Worm (Caenorhabditis elegans): ENCODE results near the gene srg-37.

DNA sequence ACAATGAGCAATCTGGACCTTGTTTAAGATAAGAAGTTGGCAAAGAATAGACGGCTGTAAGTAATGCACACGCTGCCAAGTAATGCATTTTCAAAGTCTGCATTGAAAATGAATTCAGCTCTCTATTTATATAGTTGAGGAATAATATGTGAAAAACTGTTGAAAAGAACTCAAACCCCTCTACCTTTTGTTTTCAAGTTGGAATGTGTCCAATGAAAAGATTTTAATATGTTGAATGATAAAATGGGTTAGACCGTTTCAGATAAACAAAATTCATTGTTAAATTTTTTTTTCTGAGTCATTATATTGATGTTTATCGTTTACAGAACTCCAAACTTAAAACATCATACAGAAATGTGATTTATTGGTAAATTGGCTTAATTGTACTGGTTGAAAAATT, 28.6 kb upstream of the srg-37 start, which contains the start of gene E02H4.8:
- TF ChIP-seq nhr-12 (tag; optimal IDR thresholded peaks at IDR 0.05) (no peak), blmp-1 (tag; optimal IDR thresholded peaks at IDR 0.05; ENCODE audit: insufficient read depth) (no peak), alr-1 (tag; optimal IDR thresholded peaks at IDR 0.05) (no peak), ceh-82 (tag; optimal IDR thresholded peaks at IDR 0.05) (no peak), skn-1 (tag; optimal IDR thresholded peaks at IDR 0.05) (no peak), dmd-4 (tag; optimal IDR thresholded peaks at IDR 0.05) (no peak), unc-39 (tag; optimal IDR thresholded peaks at IDR 0.05) (no peak)

Data from whole organism, L2 larva.